Fruit fly (Drosophila melanogaster) whole organism, embryonic: Measurements from ENCODE around the gene CG13829.

ENCODE experiments used
- Ada2b ChIP-seq: fragments of 200-800 bp; sonication (Bioruptor generic); IDR thresholded peaks from 2 replicates; pipeline ENCODE4 v1.3.6; 2022; ENCODE audit warnings: missing biosample characterization, missing genetic modification characterization
- CG12299 ChIP-seq: fragments of 200-800 bp; sonication (Bioruptor generic); optimal IDR thresholded peaks from 2 replicates; lab custom pipeline; 2018; ENCODE audit warnings: missing biosample characterization, mild to moderate bottlenecking, missing genetic modification characterization
- CG2678 ChIP-seq: fragments of 200-800 bp; sonication (Bioruptor generic); optimal IDR thresholded peaks from 3 replicates; lab custom pipeline; 2019; ENCODE audit warnings: missing biosample characterization, mild to moderate bottlenecking, missing genetic modification characterization, moderate library complexity
- CG3407 ChIP-seq: fragments of 200-800 bp; sonication (Bioruptor generic); optimal IDR thresholded peaks from 2 replicates; lab custom pipeline; 2018; ENCODE audit warnings: missing biosample characterization, mild to moderate bottlenecking, missing genetic modification characterization
- CG8944 ChIP-seq: fragments of 200-800 bp; sonication (Bioruptor generic); optimal IDR thresholded peaks from 3 replicates; lab custom pipeline; 2016; ENCODE audit warnings: missing biosample characterization, missing genetic modification characterization
- Dbx ChIP-seq: fragments of 200-800 bp; sonication (Bioruptor generic); IDR thresholded peaks from 3 replicates; pipeline ENCODE4 v1.3.6; 2022; ENCODE audit warnings: missing biosample characterization, missing genetic modification characterization
- da ChIP-seq: fragments of 200-800 bp; sonication (Bioruptor generic); optimal IDR thresholded peaks from 2 replicates; lab custom pipeline; 2016; ENCODE audit warnings: missing biosample characterization, missing genetic modification characterization
- usp ChIP-seq: fragments of >200 bp; optimal IDR thresholded peaks from 2 replicates; lab custom pipeline; 2017; ENCODE audit warnings: missing biosample characterization, missing genetic modification characterization

- no peak for TF ChIP-seq CG3407
- no peak for TF ChIP-seq CG2678 (tag; lab: Kevin White, UChicago)
- no peak for TF ChIP-seq CG8944 (GFP tag; lab: Kevin White, UChicago)
- TF ChIP-seq Ada2b: no peak
- no peak for TF ChIP-seq usp (GFP tag; lab: Kevin White, UChicago)
- no peak for TF ChIP-seq Dbx (GFP tag; lab: Robert Waterston, UW)
- no peak for TF ChIP-seq CG12299 (tag; lab: Kevin White, UChicago)
- no peak for TF ChIP-seq da (GFP tag; lab: Kevin White, UChicago)
Observed at dm6 chr3R:23133301-23133828, 27.8 kb downstream of the CG13829 start.
